Worm (Caenorhabditis elegans): ENCODE measurements around the gene M163.7.

The M163.7 gene

DNA sequence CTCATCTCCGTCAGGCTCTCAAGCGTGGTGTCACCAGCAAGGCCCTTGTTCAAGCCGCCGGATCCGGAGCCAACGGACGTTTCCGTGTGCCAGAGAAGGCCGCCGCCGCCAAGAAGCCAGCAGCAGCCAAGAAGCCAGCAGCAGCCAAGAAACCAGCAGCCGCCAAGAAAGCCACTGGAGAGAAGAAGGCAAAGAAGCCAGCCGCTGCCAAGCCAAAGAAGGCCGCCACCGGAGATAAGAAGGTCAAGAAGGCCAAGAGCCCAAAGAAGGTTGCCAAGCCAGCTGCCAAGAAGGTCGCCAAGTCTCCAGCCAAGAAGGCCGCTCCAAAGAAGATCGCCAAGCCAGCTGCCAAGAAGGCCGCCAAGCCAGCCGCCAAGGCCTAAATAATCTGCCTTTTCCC lies 25.9 kb downstream of the M163.7 start (continued):
- TF ChIP-seq bed-1 (GFP tag; IDR thresholded peaks at IDR 0.05) (0 out of 2 replicates have a peak, but pooled peaks have one; percentile 70), let-607 (tag; optimal IDR thresholded peaks at IDR 0.05) (no peak), K11D2.4 (GFP tag; IDR thresholded peaks at IDR 0.05) (no peak), ceh-91 (GFP tag; IDR thresholded peaks at IDR 0.05) (no peak), somi-1 (GFP tag; optimal IDR thresholded peaks at IDR 0.05) (no peak), F52B5.7 (tag; optimal IDR thresholded peaks at IDR 0.05) (no peak), egl-44 (GFP tag; IDR thresholded peaks at IDR 0.05) (no peak), nfya-2 (GFP tag; IDR thresholded peaks at IDR 0.05) (0 out of 2 replicates have a peak, but pooled peaks have one; percentile 61), lin-26 (GFP tag; IDR thresholded peaks at IDR 0.05) (no peak), hlh-26 (GFP tag; conservative IDR thresholded peaks at IDR 0.05) (no peak), B0019.2 (GFP tag; conservative IDR thresholded peaks at IDR 0.05) (no peak), ztf-3 (GFP tag; optimal IDR thresholded peaks at IDR 0.05) (no peak), cebp-2 (GFP tag; IDR thresholded peaks at IDR 0.05) (no peak), hsf-1 (GFP tag; IDR thresholded peaks at IDR 0.05) (no peak)

DNA sequence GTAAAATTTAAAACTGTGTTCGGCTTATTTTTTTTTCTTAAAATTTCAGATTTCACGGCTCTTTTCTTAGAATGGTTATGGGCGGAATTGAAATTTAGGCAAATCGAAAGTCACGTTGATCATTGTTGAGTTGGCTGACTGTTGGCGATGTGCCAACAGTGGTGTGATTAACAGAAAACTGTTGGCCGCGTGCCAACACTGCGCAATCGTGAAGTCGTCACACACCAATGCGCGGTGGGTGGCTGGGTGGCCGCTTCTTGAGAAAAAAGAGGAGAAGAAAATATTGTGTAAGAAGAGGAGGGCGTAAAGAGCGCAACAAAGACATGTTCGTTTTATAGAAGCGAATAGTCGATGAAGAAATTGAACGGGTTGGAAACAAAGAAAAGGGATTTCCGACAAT lies 26.5 kb downstream of the M163.7 start:
- no peak for TF ChIP-seq Y53F4B.3 (GFP tag; IDR thresholded peaks at IDR 0.05)
- no peak for TF ChIP-seq ztf-6 (GFP tag; IDR thresholded peaks at IDR 0.05)
- no peak for TF ChIP-seq nfyb-1 (GFP tag; IDR thresholded peaks at IDR 0.05)
- no peak for TF ChIP-seq nfya-1 (tag; optimal IDR thresholded peaks at IDR 0.05; ENCODE audit: borderline replicate concordance, insufficient read depth)
- TF ChIP-seq repo-1 (tag; optimal IDR thresholded peaks at IDR 0.05): no peak
- TF ChIP-seq snpc-4 (GFP tag; optimal IDR thresholded peaks at IDR 0.05): no peak
- TF ChIP-seq snpc-4 (tag; optimal IDR thresholded peaks at IDR 0.05): no peak
- TF ChIP-seq ceh-79 (tag; optimal IDR thresholded peaks at IDR 0.05): no peak
- no peak for TF ChIP-seq mcd-1 (GFP tag; IDR thresholded peaks at IDR 0.05)
- TF ChIP-seq lsy-27 (tag; optimal IDR thresholded peaks at IDR 0.05; ENCODE audit: borderline replicate concordance, insufficient read depth): no peak

DNA sequence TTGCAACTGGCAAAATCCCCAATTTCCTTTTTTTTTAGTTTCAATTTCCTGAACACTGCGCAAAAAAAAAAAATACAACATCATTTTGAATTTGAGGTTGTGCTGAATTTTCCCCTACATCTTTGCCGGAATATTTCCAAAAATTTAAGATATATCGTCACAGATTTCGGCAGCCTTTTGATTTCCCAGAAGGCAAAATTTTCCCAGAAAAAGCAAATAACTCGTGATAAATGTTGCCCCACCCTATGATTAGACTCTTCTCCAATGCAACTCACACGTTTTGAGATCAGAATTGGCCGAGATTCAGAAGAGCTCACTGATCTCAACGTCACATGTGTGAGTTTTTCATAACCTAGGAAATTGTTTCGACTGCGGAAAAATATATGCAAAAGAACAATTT lies 27.8 kb downstream of the M163.7 start:
- no peak for TF ChIP-seq let-526 (GFP tag; IDR thresholded peaks at IDR 0.05)
- no peak for TF ChIP-seq dpl-1 (GFP tag; optimal IDR thresholded peaks at IDR 0.05)
- TF ChIP-seq nhr-90 (tag; optimal IDR thresholded peaks at IDR 0.05): no peak
- TF ChIP-seq B0019.2 (GFP tag; conservative IDR thresholded peaks at IDR 0.05): no peak
- no peak for TF ChIP-seq ztf-3 (GFP tag; optimal IDR thresholded peaks at IDR 0.05)
- TF ChIP-seq attf-6 (GFP tag; IDR thresholded peaks at IDR 0.05): no peak
- no peak for TF ChIP-seq ztf-22 (GFP tag; optimal IDR thresholded peaks at IDR 0.05)
- no peak for TF ChIP-seq akir-1 (GFP tag; optimal IDR thresholded peaks at IDR 0.05)
- no peak for TF ChIP-seq gei-17 (GFP tag; optimal IDR thresholded peaks at IDR 0.05)
- TF ChIP-seq hlh-26 (GFP tag; conservative IDR thresholded peaks at IDR 0.05): no peak
- no peak for TF ChIP-seq unc-62 (GFP tag; optimal IDR thresholded peaks at IDR 0.05)
- TF ChIP-seq egl-18 (GFP tag; IDR thresholded peaks at IDR 0.05): no peak
- TF ChIP-seq ceh-40 (GFP tag; IDR thresholded peaks at IDR 0.05): no peak

DNA sequence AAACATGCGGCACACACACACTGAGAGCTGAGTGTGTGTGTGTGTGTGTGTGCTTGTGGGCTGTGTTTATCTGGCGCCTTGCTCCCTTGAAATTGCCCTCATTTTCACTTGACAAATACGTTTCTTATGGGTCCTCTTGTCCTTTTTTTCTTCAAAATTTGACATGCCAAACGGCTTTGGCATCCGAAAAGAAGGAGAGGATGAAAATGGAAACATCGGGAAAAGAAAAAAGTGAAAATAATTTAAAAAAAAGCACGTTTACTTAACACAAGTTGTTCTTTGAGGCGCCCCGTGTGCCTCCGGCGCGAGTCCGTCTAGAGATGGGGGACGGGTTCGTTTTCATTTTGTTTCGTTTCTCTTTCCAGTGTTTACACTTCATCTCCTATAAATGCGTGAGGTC lies 30.5 kb downstream of the M163.7 start:
- 0 out of 2 replicates have a peak, but pooled peaks have one; percentile 6 for TF ChIP-seq egl-18 (GFP tag; IDR thresholded peaks at IDR 0.05)
- TF ChIP-seq K11D2.4 (GFP tag; IDR thresholded peaks at IDR 0.05): no peak
